Worm (Caenorhabditis elegans) whole organism, L4 larva: Measurements from ENCODE around the gene srbc-12.

Experiments
- F37D6.2 ChIP-seq: sonication (generic microtip); optimal IDR thresholded peaks from 2 replicates; lab custom pipeline; 2016; ENCODE audit warnings: mild to moderate bottlenecking, missing genetic modification characterization, missing compliant biosample characterization
- F44E2.7 ChIP-seq: fragments of 200-800 bp; sonication (Bioruptor generic); IDR thresholded peaks from 2 replicates; pipeline ENCODE4 v2.1.2; 2022; ENCODE audit warnings: missing genetic modification characterization, missing compliant biosample characterization
- T20F7.1 ChIP-seq: fragments of 200-800 bp; sonication (Bioruptor generic); optimal IDR thresholded peaks from 2 replicates; lab custom pipeline; 2018; ENCODE audit warnings: mild to moderate bottlenecking, missing genetic modification characterization, missing compliant biosample characterization
- Y48G9A.11 ChIP-seq: fragments of 200-800 bp; sonication (Bioruptor generic); IDR thresholded peaks from 2 replicates; pipeline ENCODE4 v1.3.6; 2022; ENCODE audit warnings: missing genetic modification reagents, missing genetic modification characterization, missing compliant biosample characterization
- Y5F2A.4 ChIP-seq: fragments of 200-800 bp; sonication (Bioruptor generic); optimal IDR thresholded peaks from 2 replicates; lab custom pipeline; 2018; ENCODE audit warnings: mild to moderate bottlenecking, missing genetic modification characterization, missing compliant biosample characterization
- arid-1 ChIP-seq: fragments of 200-800 bp; sonication (Bioruptor generic); conservative IDR thresholded peaks from 2 replicates; pipeline ENCODE4 v1.3.6; 2022; ENCODE audit warnings: missing genetic modification reagents, missing genetic modification characterization, missing compliant biosample characterization
- attf-4 ChIP-seq: sonication (generic microtip); optimal IDR thresholded peaks from 3 replicates; lab custom pipeline; 2017; ENCODE audit warnings: missing biosample characterization, missing genetic modification characterization
- ceh-32 ChIP-seq: sonication (generic microtip); optimal IDR thresholded peaks from 2 replicates; lab custom pipeline; 2016; ENCODE audit warnings: mild to moderate bottlenecking, missing genetic modification characterization, missing compliant biosample characterization; ENCODE audit not compliant: poor library complexity
- ceh-82 ChIP-seq: sonication (generic microtip); optimal IDR thresholded peaks from 2 replicates; lab custom pipeline; 2017; ENCODE audit warnings: missing biosample characterization, missing genetic modification characterization
- ctbp-1 ChIP-seq: fragments of 200-800 bp; sonication (Bioruptor generic); IDR thresholded peaks from 2 replicates; pipeline ENCODE4 v1.3.6; 2022; ENCODE audit warnings: missing genetic modification reagents, missing genetic modification characterization, missing compliant biosample characterization
- daf-12 ChIP-seq: fragments of 150-350 bp; optimal IDR thresholded peaks from 2 replicates; lab custom pipeline; 2014; ENCODE audit warnings: missing biosample characterization, missing genetic modification reagents, missing genetic modification characterization
- daf-16 ChIP-seq, 3 experiments: sonication (generic microtip); optimal IDR thresholded peaks; 2 replicates each; lab custom pipeline; 2016 to 2017; ENCODE audit warnings: missing genetic modification characterization in 3 of 3, missing genetic modification reagents in 3 of 3, mild to moderate bottlenecking in 2 of 3, missing compliant biosample characterization in 2 of 3, missing biosample characterization in 1 of 3, moderate library complexity in 1 of 3
- egl-27 ChIP-seq: sonication (generic microtip); optimal IDR thresholded peaks from 3 replicates; lab custom pipeline; 2017; ENCODE audit warnings: missing biosample characterization, missing genetic modification reagents, missing genetic modification characterization
- fkh-10 ChIP-seq: fragments of 150-350 bp; optimal IDR thresholded peaks from 2 replicates; lab custom pipeline; 2014; ENCODE audit warnings: missing biosample characterization, missing genetic modification reagents, missing genetic modification characterization
- gei-8 ChIP-seq: fragments of 200-800 bp; sonication (Bioruptor generic); optimal IDR thresholded peaks from 2 replicates; lab custom pipeline; 2018; ENCODE audit warnings: mild to moderate bottlenecking, missing genetic modification characterization, missing compliant biosample characterization
- hlh-11 ChIP-seq: fragments of 200-800 bp; sonication (Bioruptor generic); optimal IDR thresholded peaks from 2 replicates; lab custom pipeline; 2018; ENCODE audit warnings: mild to moderate bottlenecking, missing genetic modification characterization, missing compliant biosample characterization
- lin-1 ChIP-seq: fragments of 200-800 bp; sonication (Bioruptor generic); IDR thresholded peaks from 2 replicates; pipeline ENCODE4 v1.3.6; 2022; ENCODE audit warnings: missing genetic modification reagents, missing genetic modification characterization, missing compliant biosample characterization
- lin-38 ChIP-seq: fragments of 200-800 bp; sonication (Bioruptor generic); IDR thresholded peaks from 2 replicates; pipeline ENCODE4 v1.3.6; 2022; ENCODE audit warnings: missing genetic modification reagents, missing genetic modification characterization, missing compliant biosample characterization
- lir-3 ChIP-seq: sonication (generic microtip); optimal IDR thresholded peaks from 2 replicates; lab custom pipeline; 2016; ENCODE audit warnings: mild to moderate bottlenecking, missing genetic modification characterization, missing compliant biosample characterization
- madf-9 ChIP-seq: fragments of 200-800 bp; sonication (Bioruptor generic); conservative IDR thresholded peaks from 2 replicates; pipeline ENCODE4 v1.3.6; 2022; ENCODE audit warnings: missing genetic modification reagents, missing genetic modification characterization, missing compliant biosample characterization
- nhr-102 ChIP-seq: sonication (generic microtip); optimal IDR thresholded peaks from 2 replicates; lab custom pipeline; 2016; ENCODE audit warnings: mild to moderate bottlenecking, missing genetic modification characterization, moderate library complexity, missing compliant biosample characterization
- nhr-111 ChIP-seq: fragments of 200-800 bp; sonication (Bioruptor generic); optimal IDR thresholded peaks from 2 replicates; lab custom pipeline; 2018; ENCODE audit warnings: mild to moderate bottlenecking, missing genetic modification characterization, missing compliant biosample characterization
- nhr-48 ChIP-seq: sonication (generic microtip); optimal IDR thresholded peaks from 2 replicates; lab custom pipeline; 2016; ENCODE audit warnings: mild to moderate bottlenecking, missing genetic modification characterization, missing compliant biosample characterization
- php-3 ChIP-seq: fragments of 200-800 bp; sonication (Bioruptor generic); IDR thresholded peaks from 2 replicates; pipeline ENCODE4 v1.3.6; 2022; ENCODE audit warnings: missing genetic modification reagents, missing genetic modification characterization, missing compliant biosample characterization
- sdz-12 ChIP-seq: fragments of 200-800 bp; sonication (Bioruptor generic); optimal IDR thresholded peaks from 2 replicates; lab custom pipeline; 2018; ENCODE audit warnings: mild to moderate bottlenecking, missing genetic modification characterization, missing compliant biosample characterization
- skn-1 ChIP-seq: fragments of 150-350 bp; optimal IDR thresholded peaks from 2 replicates; lab custom pipeline; 2014; ENCODE audit warnings: missing biosample characterization, missing genetic modification characterization
- snpc-4 ChIP-seq: fragments of 150-350 bp; optimal IDR thresholded peaks from 2 replicates; lab custom pipeline; 2014; ENCODE audit warnings: missing biosample characterization, missing genetic modification characterization
- spr-1 ChIP-seq: sonication (generic microtip); optimal IDR thresholded peaks from 2 replicates; lab custom pipeline; 2016; ENCODE audit warnings: mild to moderate bottlenecking, missing genetic modification characterization, missing compliant biosample characterization
- tag-97 ChIP-seq: fragments of 200-800 bp; sonication (Bioruptor generic); IDR thresholded peaks from 2 replicates; pipeline ENCODE4 v1.3.6; 2022; ENCODE audit warnings: missing genetic modification characterization, missing compliant biosample characterization
- unc-62 ChIP-seq, 3 experiments: fragments of 150-350 bp in 1 of 3; sonication (generic microtip); optimal IDR thresholded peaks in 2 of 3; peaks in 1 of 3; 1 replicate in 1 of 3; 2 replicates in 2 of 3; lab custom pipeline; 2014 to 2017; ENCODE audit warnings: missing biosample characterization in 3 of 3, missing genetic modification characterization in 3 of 3, missing genetic modification reagents in 3 of 3, missing genotype in 1 of 3
- zag-1 ChIP-seq: fragments of 150-350 bp; optimal IDR thresholded peaks from 2 replicates; lab custom pipeline; 2014; ENCODE audit warnings: missing biosample characterization, missing genetic modification characterization
- zfp-3 ChIP-seq: fragments of 200-800 bp; sonication (Bioruptor generic); conservative IDR thresholded peaks from 2 replicates; pipeline ENCODE4 v1.3.6; 2022; ENCODE audit warnings: missing genetic modification reagents, missing genetic modification characterization, missing compliant biosample characterization
- ztf-11 ChIP-seq: fragments of 150-350 bp; optimal IDR thresholded peaks from 2 replicates; lab custom pipeline; 2014; ENCODE audit warnings: missing biosample characterization, missing genetic modification characterization

srbc-12 gene

ce11 chrV:879171-879570 lies 29.6 kb downstream of the srbc-12 start, which contains the start of gene srg-53:
Gene srg-53, plus strand, starts transcription at chrV:879471.
- no peak for TF ChIP-seq php-3 (GFP tag; lab: Robert Waterston, UW)
- TF ChIP-seq zfp-3 (GFP tag; lab: Robert Waterston, UW): no peak
- no peak for TF ChIP-seq skn-1 (tag; lab: Kevin White, UChicago)
- TF ChIP-seq attf-4: no peak
- TF ChIP-seq hlh-11 (tag; lab: Kevin White, UChicago): no peak
- TF ChIP-seq tag-97 (GFP tag; lab: Robert Waterston, UW): no peak
- TF ChIP-seq ceh-82 (tag; lab: Kevin White, UChicago): no peak
- no peak for TF ChIP-seq nhr-48 (tag; lab: Kevin White, UChicago)
- TF ChIP-seq ztf-11 (tag; lab: Kevin White, UChicago): no peak
- no peak for TF ChIP-seq fkh-10
- no peak for TF ChIP-seq nhr-111 (GFP tag; lab: Kevin White, UChicago)
- TF ChIP-seq sdz-12 (GFP tag; lab: Kevin White, UChicago): no peak
- no peak for TF ChIP-seq madf-9 (GFP tag; lab: Robert Waterston, UW)
- TF ChIP-seq lin-38 (GFP tag; lab: Robert Waterston, UW): no peak
- no peak for TF ChIP-seq daf-16 (GFP tag; optimal IDR thresholded peaks at IDR 0.05; lab: Kevin White, UChicago)
- TF ChIP-seq daf-16 (tag; optimal IDR thresholded peaks at IDR 0.05; lab: Kevin White, UChicago): no peak
- TF ChIP-seq spr-1 (tag; lab: Kevin White, UChicago): no peak
- no peak for TF ChIP-seq F37D6.2 (tag; lab: Kevin White, UChicago)
- no peak for TF ChIP-seq egl-27 (tag; lab: Kevin White, UChicago)
- no peak for TF ChIP-seq nhr-102 (tag; lab: Kevin White, UChicago)
- TF ChIP-seq Y5F2A.4 (GFP tag; lab: Kevin White, UChicago): no peak

ce11 chrV:884324-884723 lies 34.7 kb downstream of the srbc-12 start, which contains the start of gene srj-38:
Gene srj-38, minus strand, starts transcription at chrV:884424.
- no peak for TF ChIP-seq arid-1 (GFP tag; lab: Robert Waterston, UW)
- TF ChIP-seq Y48G9A.11 (GFP tag; lab: Robert Waterston, UW): no peak
- TF ChIP-seq, all 104 proteins: peak for 0

DNA sequence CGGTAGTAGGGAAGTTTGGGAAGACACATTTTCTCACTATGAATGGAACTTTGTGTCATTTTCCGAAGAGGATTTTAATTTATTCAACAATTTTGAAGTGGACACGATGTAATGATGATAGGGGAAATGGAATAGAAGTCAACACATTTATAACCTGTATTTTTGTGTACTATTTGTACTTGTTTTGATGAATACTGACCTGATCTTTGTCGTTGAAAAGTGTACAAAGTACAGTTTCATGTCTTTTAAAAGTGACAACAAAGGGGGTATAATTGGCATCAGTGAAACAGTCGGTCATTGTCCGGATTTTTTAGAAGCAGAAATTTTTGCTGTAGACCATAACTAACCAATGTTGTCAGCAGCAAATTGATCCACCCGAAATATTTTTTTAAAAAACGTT lies 39.6 kb downstream of the srbc-12 start, which contains the start of gene T02B11.6:
TSS of gene T02B11.6 (minus strand) at position 101 of the 400 bp plus-strand sequence.
- TF ChIP-seq F44E2.7 (no peak), unc-62 (GFP tag; optimal IDR thresholded peaks at IDR 0.05 in 1 of 2; lab: Kevin White, UChicago) (no peak), unc-62 (tag; optimal IDR thresholded peaks at IDR 0.05; lab: Kevin White, UChicago) (no peak), lir-3 (tag; lab: Kevin White, UChicago) (no peak), ctbp-1 (no peak), daf-12 (tag; lab: Kevin White, UChicago) (no peak)

ce11 chrV:890423-890822 lies 40.8 kb downstream of the srbc-12 start, which contains the start of gene srlf-21:
Gene srlf-21, minus strand, starts transcription at chrV:890523.
- no peak for TF ChIP-seq lin-1
- TF ChIP-seq snpc-4 (tag; lab: Kevin White, UChicago): no peak
- no peak for TF ChIP-seq ceh-82 (tag; lab: Kevin White, UChicago)
- TF ChIP-seq T20F7.1 (GFP tag; lab: Kevin White, UChicago): no peak
- TF ChIP-seq zag-1 (tag; lab: Kevin White, UChicago): no peak
- no peak for TF ChIP-seq ceh-32 (tag; lab: Kevin White, UChicago)
- TF ChIP-seq egl-27 (tag; lab: Kevin White, UChicago): no peak
- no peak for TF ChIP-seq gei-8 (GFP tag; lab: Kevin White, UChicago)
